Worm (Caenorhabditis elegans) whole organism, early embryonic: ENCODE measurements around the gene M163.10.

Source experiments
- B0310.2 ChIP-seq: sonication (generic microtip); optimal IDR thresholded peaks from 2 replicates; lab custom pipeline; 2016; ENCODE audit warnings: mild to moderate bottlenecking, missing genetic modification characterization, missing compliant biosample characterization
- F13C5.2 ChIP-seq: sonication (generic microtip); optimal IDR thresholded peaks from 2 replicates; lab custom pipeline; 2017; ENCODE audit warnings: mild to moderate bottlenecking, missing genetic modification characterization, inconsistent platforms, missing compliant biosample characterization
- aly-1 ChIP-seq: sonication (generic microtip); optimal IDR thresholded peaks from 2 replicates; lab custom pipeline; 2016; ENCODE audit warnings: missing genetic modification characterization, missing compliant biosample characterization
- ama-1 ChIP-seq: fragments of 150-350 bp; optimal IDR thresholded peaks from 2 replicates; lab custom pipeline; 2014
- ceh-13 ChIP-seq: fragments of 200-800 bp; sonication (Bioruptor generic); optimal IDR thresholded peaks from 2 replicates; lab custom pipeline; 2018; ENCODE audit warnings: mild to moderate bottlenecking, missing genetic modification characterization, missing compliant biosample characterization
- ceh-36 ChIP-seq: sonication (generic microtip); optimal IDR thresholded peaks from 2 replicates; lab custom pipeline; 2016; ENCODE audit warnings: missing genetic modification characterization, inconsistent platforms, missing compliant biosample characterization
- hmbx-1 ChIP-seq: sonication (generic microtip); optimal IDR thresholded peaks from 2 replicates; lab custom pipeline; 2016; ENCODE audit warnings: mild to moderate bottlenecking, missing genetic modification characterization, missing compliant biosample characterization
- hmg-4 ChIP-seq: fragments of 200-800 bp; sonication (Bioruptor generic); optimal IDR thresholded peaks from 2 replicates; lab custom pipeline; 2018; ENCODE audit warnings: mild to moderate bottlenecking, missing genetic modification characterization, missing compliant biosample characterization
- hnd-1 ChIP-seq: sonication (generic microtip); optimal IDR thresholded peaks from 2 replicates; lab custom pipeline; 2016; ENCODE audit warnings: missing genetic modification characterization, missing compliant biosample characterization
- pes-1 ChIP-seq: fragments of 200-800 bp; sonication (Bioruptor generic); IDR thresholded peaks from 2 replicates; pipeline ENCODE4 v1.3.6; 2022; ENCODE audit warnings: missing genetic modification reagents, missing genetic modification characterization, missing compliant biosample characterization
- scrt-1 ChIP-seq: fragments of 200-800 bp; sonication (Bioruptor generic); IDR thresholded peaks from 2 replicates; pipeline ENCODE4 v1.3.6; 2022; ENCODE audit warnings: missing genetic modification characterization, missing compliant biosample characterization
- sea-1 ChIP-seq: fragments of 200-800 bp; sonication (Bioruptor generic); conservative IDR thresholded peaks from 2 replicates; pipeline ENCODE4 v1.3.6; 2022; ENCODE audit warnings: missing genetic modification characterization, missing compliant biosample characterization
- tbx-11 ChIP-seq: fragments of 200-800 bp; sonication (Bioruptor generic); IDR thresholded peaks from 2 replicates; pipeline ENCODE4 v1.3.6; 2022; ENCODE audit warnings: missing genetic modification characterization, missing compliant biosample characterization
- tbx-37 ChIP-seq: fragments of 200-800 bp; sonication (Bioruptor generic); conservative IDR thresholded peaks from 2 replicates; pipeline ENCODE4 v1.3.6; 2022; ENCODE audit warnings: missing genetic modification reagents, missing genetic modification characterization, missing compliant biosample characterization
- tra-4 ChIP-seq: sonication (generic microtip); optimal IDR thresholded peaks from 2 replicates; lab custom pipeline; 2017; ENCODE audit warnings: missing genetic modification characterization, missing compliant biosample characterization

M163.10 gene

ce11 chrX:14517842-14518241 lies 47.1 kb downstream of the M163.10 start:
- TF ChIP-seq ceh-13 (GFP tag; lab: Kevin White, UChicago) (no peak), B0310.2 (tag; lab: Kevin White, UChicago) (no peak), tbx-37 (GFP tag; lab: Robert Waterston, UW) (no peak), hmg-4 (GFP tag; lab: Kevin White, UChicago) (no peak), ceh-36 (tag; lab: Kevin White, UChicago) (no peak), pes-1 (GFP tag; lab: Robert Waterston, UW) (no peak), F13C5.2 (tag; lab: Kevin White, UChicago) (no peak), scrt-1 (GFP tag; lab: Robert Waterston, UW) (no peak), aly-1 (tag; lab: Kevin White, UChicago) (no peak), ama-1 (lab: Kevin White, UChicago) (no peak)

- TF ChIP-seq B0310.2 (tag; lab: Kevin White, UChicago), result no peak
- TF ChIP-seq aly-1 (tag; lab: Kevin White, UChicago), result no peak
- no peak for TF ChIP-seq sea-1 (GFP tag; lab: Robert Waterston, UW)
- no peak for TF ChIP-seq tbx-37 (GFP tag; lab: Robert Waterston, UW)
- TF ChIP-seq hnd-1 (tag; lab: Kevin White, UChicago), result no peak
- no peak for TF ChIP-seq ama-1 (lab: Kevin White, UChicago)
- TF ChIP-seq ceh-13 (GFP tag; lab: Kevin White, UChicago), result no peak
- TF ChIP-seq ceh-36 (tag; lab: Kevin White, UChicago), result no peak
- TF ChIP-seq F13C5.2 (tag; lab: Kevin White, UChicago), result no peak
- TF ChIP-seq tbx-11, result no peak
- no peak for TF ChIP-seq hmbx-1 (tag; lab: Kevin White, UChicago)
- TF ChIP-seq tra-4 (tag; lab: Kevin White, UChicago), result no peak
Observed at ce11 chrX:14520463-14520862, 49.7 kb downstream of the M163.10 start, which contains the start of gene D1025.1. Gene D1025.1, plus strand, starts transcription at chrX:14520763.
